Worm (Caenorhabditis elegans) whole organism, L3 larva: ENCODE measurements around the gene F13A2.1.

Experiments
- R02D3.7 ChIP-seq: fragments of 150-350 bp; optimal IDR thresholded peaks from 2 replicates; lab custom pipeline; 2014; ENCODE audit warnings: missing biosample characterization, missing genetic modification characterization
- ZK546.5 ChIP-seq: sonication (generic microtip); optimal IDR thresholded peaks from 2 replicates; lab custom pipeline; 2017; ENCODE audit warnings: missing biosample characterization, missing genetic modification characterization
- ceh-16 ChIP-seq: sonication (generic microtip); optimal IDR thresholded peaks from 2 replicates; lab custom pipeline; 2017; ENCODE audit warnings: missing biosample characterization, missing genetic modification characterization
- ceh-28 ChIP-seq: fragments of 150-350 bp; optimal IDR thresholded peaks from 2 replicates; lab custom pipeline; 2014; ENCODE audit warnings: missing biosample characterization, missing genetic modification reagents, missing genetic modification characterization
- ceh-82 ChIP-seq: fragments of 150-350 bp; optimal IDR thresholded peaks from 2 replicates; lab custom pipeline; 2014; ENCODE audit warnings: missing biosample characterization, missing genetic modification characterization
- ceh-9 ChIP-seq: sonication (generic microtip); optimal IDR thresholded peaks from 2 replicates; lab custom pipeline; 2018; ENCODE audit warnings: missing biosample characterization, missing genetic modification characterization
- daf-12 ChIP-seq: fragments of 150-350 bp; optimal IDR thresholded peaks from 2 replicates; lab custom pipeline; 2014; ENCODE audit warnings: missing biosample characterization, missing genetic modification reagents, missing genetic modification characterization
- egl-27 ChIP-seq: sonication (generic microtip); optimal IDR thresholded peaks from 4 replicates; lab custom pipeline; 2017; ENCODE audit warnings: missing biosample characterization, missing genetic modification reagents, missing genetic modification characterization
- egl-5 ChIP-seq: fragments of 150-350 bp; optimal IDR thresholded peaks from 2 replicates; lab custom pipeline; 2017; ENCODE audit warnings: missing biosample characterization, missing genetic modification reagents, missing genetic modification characterization, inconsistent platforms
- elt-1 ChIP-seq: fragments of 150-350 bp; optimal IDR thresholded peaks from 2 replicates; lab custom pipeline; 2014; ENCODE audit warnings: missing biosample characterization, missing genetic modification characterization
- elt-3 ChIP-seq, 3 experiments: fragments of 150-350 bp in 1 of 3; sonication (generic microtip) in 2 of 3; optimal IDR thresholded peaks; 2 replicates in 2 of 3; 4 replicates in 1 of 3; lab custom pipeline; 2014 to 2017; ENCODE audit warnings: missing biosample characterization in 3 of 3, missing genetic modification characterization in 3 of 3
- eor-1 ChIP-seq, 2 experiments: fragments of 150-350 bp; optimal IDR thresholded peaks; 2 replicates each; lab custom pipeline; 2014 to 2018; ENCODE audit warnings: missing biosample characterization in 2 of 2, missing genetic modification characterization in 2 of 2
- fos-1 ChIP-seq: fragments of 150-350 bp; optimal IDR thresholded peaks from 2 replicates; lab custom pipeline; 2014; ENCODE audit warnings: missing biosample characterization, missing genetic modification characterization
- hmg-11 ChIP-seq: sonication (generic microtip); optimal IDR thresholded peaks from 2 replicates; lab custom pipeline; 2016; ENCODE audit warnings: missing genetic modification characterization, missing compliant biosample characterization
- jun-1 ChIP-seq: fragments of 150-350 bp; optimal IDR thresholded peaks from 2 replicates; lab custom pipeline; 2014; ENCODE audit warnings: missing biosample characterization, missing genetic modification reagents, missing genetic modification characterization
- lin-15B ChIP-seq: fragments of 150-350 bp; optimal IDR thresholded peaks from 2 replicates; lab custom pipeline; 2014; ENCODE audit warnings: missing biosample characterization, missing genetic modification characterization
- lin-39 ChIP-seq: fragments of 150-350 bp; optimal IDR thresholded peaks from 2 replicates; lab custom pipeline; 2018; ENCODE audit warnings: missing biosample characterization, missing genetic modification reagents, missing genetic modification characterization
- lsy-12 ChIP-seq: sonication (generic microtip); optimal IDR thresholded peaks from 2 replicates; lab custom pipeline; 2016; ENCODE audit warnings: mild to moderate bottlenecking, missing genetic modification characterization, missing compliant biosample characterization
- nhr-11 ChIP-seq: fragments of 150-350 bp; optimal IDR thresholded peaks from 2 replicates; lab custom pipeline; 2014; ENCODE audit warnings: missing biosample characterization, missing genetic modification characterization
- nhr-12 ChIP-seq: fragments of 150-350 bp; optimal IDR thresholded peaks from 2 replicates; lab custom pipeline; 2014; ENCODE audit warnings: missing biosample characterization, missing genetic modification characterization
- nhr-25 ChIP-seq: sonication (generic microtip); optimal IDR thresholded peaks from 2 replicates; lab custom pipeline; 2017; ENCODE audit warnings: missing biosample characterization, missing genetic modification characterization
- nhr-28 ChIP-seq: fragments of 150-350 bp; optimal IDR thresholded peaks from 2 replicates; lab custom pipeline; 2014; ENCODE audit warnings: missing biosample characterization, missing genetic modification characterization
- nhr-43 ChIP-seq: sonication (generic microtip); optimal IDR thresholded peaks from 2 replicates; lab custom pipeline; 2016; ENCODE audit warnings: mild to moderate bottlenecking, missing genetic modification characterization, missing compliant biosample characterization; ENCODE audit not compliant: poor library complexity, severe bottlenecking
- nhr-67 ChIP-seq: fragments of 150-350 bp; optimal IDR thresholded peaks from 2 replicates; lab custom pipeline; 2014; ENCODE audit warnings: missing biosample characterization, missing genetic modification characterization
- nhr-76 ChIP-seq: fragments of 150-350 bp; sonication (generic microtip); optimal IDR thresholded peaks from 5 replicates; lab custom pipeline; 2014; ENCODE audit warnings: missing biosample characterization, missing genetic modification characterization
- nhr-77 ChIP-seq: fragments of 150-350 bp; optimal IDR thresholded peaks from 2 replicates; lab custom pipeline; 2014; ENCODE audit warnings: missing biosample characterization, missing genetic modification characterization
- pha-4 ChIP-seq: fragments of 150-350 bp; optimal IDR thresholded peaks from 2 replicates; lab custom pipeline; 2014; ENCODE audit warnings: missing biosample characterization, missing genetic modification reagents, missing genetic modification characterization
- sea-2 ChIP-seq: fragments of 150-350 bp; sonication (generic microtip); optimal IDR thresholded peaks from 4 replicates; lab custom pipeline; 2014; ENCODE audit warnings: missing biosample characterization, missing genetic modification reagents, missing genetic modification characterization
- skn-1 ChIP-seq: fragments of 150-350 bp; optimal IDR thresholded peaks from 2 replicates; lab custom pipeline; 2014; ENCODE audit warnings: missing biosample characterization, missing genetic modification characterization
- snpc-4 ChIP-seq: fragments of 150-350 bp; optimal IDR thresholded peaks from 2 replicates; lab custom pipeline; 2014; ENCODE audit warnings: missing biosample characterization, missing genetic modification characterization
- tbx-2 ChIP-seq: sonication (generic microtip); optimal IDR thresholded peaks from 2 replicates; lab custom pipeline; 2016; ENCODE audit warnings: mild to moderate bottlenecking, missing genetic modification characterization, missing compliant biosample characterization
- unc-62 ChIP-seq: fragments of 150-350 bp; sonication (generic microtip); optimal IDR thresholded peaks from 4 replicates; lab custom pipeline; 2014; ENCODE audit warnings: missing biosample characterization, missing genetic modification reagents, missing genetic modification characterization
- zag-1 ChIP-seq: fragments of 150-350 bp; optimal IDR thresholded peaks from 2 replicates; lab custom pipeline; 2014; ENCODE audit warnings: missing biosample characterization, missing genetic modification characterization
- ztf-4 ChIP-seq: fragments of 150-350 bp; optimal IDR thresholded peaks from 2 replicates; lab custom pipeline; 2014; ENCODE audit warnings: missing biosample characterization, missing genetic modification characterization

The F13A2.1 gene

DNA sequence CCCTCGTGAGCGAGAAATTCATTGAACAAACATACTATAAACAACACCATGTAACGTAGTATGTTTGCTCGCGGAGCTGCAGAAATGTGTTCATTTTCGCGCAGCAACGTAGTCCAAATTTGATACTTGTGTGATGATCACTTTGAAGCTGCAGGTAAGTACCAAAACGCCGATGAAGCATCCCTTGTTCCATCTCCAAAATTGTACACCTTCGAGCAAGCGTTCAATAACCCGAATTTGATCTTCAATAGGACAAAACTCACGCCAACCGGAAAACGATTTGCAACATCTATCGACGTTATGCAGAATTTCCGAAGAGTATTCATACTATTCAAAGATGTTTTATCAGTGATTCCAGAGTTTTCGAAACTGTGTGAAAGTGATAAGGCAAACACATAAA, 28.4 kb upstream of the F13A2.1 start, which contains the start of gene Y47D7A.3:
Gene Y47D7A.3, plus strand, starts transcription at position 301 of the 400 bp plus-strand sequence.
- TF ChIP-seq snpc-4 (tag; lab: Kevin White, UChicago) (no peak), ceh-82 (tag; lab: Kevin White, UChicago) (no peak), elt-3 (tag; optimal IDR thresholded peaks at IDR 0.05; lab: Kevin White, UChicago) (no peak), daf-12 (tag; lab: Kevin White, UChicago) (no peak), ceh-9 (tag; lab: Kevin White, UChicago) (no peak), ZK546.5 (no peak), sea-2 (GFP tag; lab: Kevin White, UChicago) (no peak), R02D3.7 (tag; lab: Kevin White, UChicago) (no peak), nhr-76 (tag; lab: Kevin White, UChicago) (no peak), nhr-28 (no peak)

ce11 chrV:4407519-4407918, 25.3 kb upstream of the F13A2.1 start, which contains the start of gene nhr-118:
Gene nhr-118, plus strand, starts transcription at chrV:4407819.
- no peak for TF ChIP-seq egl-5

DNA sequence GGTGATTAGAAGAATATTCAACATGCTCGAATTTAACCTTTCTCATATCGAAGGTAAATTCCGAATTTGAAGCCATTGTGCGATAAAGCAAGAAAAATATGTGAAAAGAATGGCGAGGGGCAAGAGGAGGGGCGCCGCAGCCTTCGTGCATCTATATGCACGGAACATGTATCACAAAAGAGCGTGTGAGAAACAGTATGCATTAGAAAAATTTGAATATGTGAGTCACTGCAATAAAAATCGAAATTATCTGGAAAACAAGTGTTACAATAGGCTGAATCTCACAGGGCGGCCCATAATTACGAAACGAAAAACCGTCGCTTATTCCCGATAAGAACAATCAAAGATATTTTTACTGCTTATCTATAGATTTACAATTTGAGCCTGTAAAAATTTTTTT, 19.7 kb upstream of the F13A2.1 start, which contains the start of gene F13A2.5:
Gene F13A2.5, minus strand, starts transcription at position 101 of the 400 bp plus-strand sequence.
- TF ChIP-seq ceh-9 (tag; lab: Kevin White, UChicago), result no peak
- no peak for TF ChIP-seq pha-4
- TF ChIP-seq egl-27 (tag; lab: Kevin White, UChicago), result no peak

DNA sequence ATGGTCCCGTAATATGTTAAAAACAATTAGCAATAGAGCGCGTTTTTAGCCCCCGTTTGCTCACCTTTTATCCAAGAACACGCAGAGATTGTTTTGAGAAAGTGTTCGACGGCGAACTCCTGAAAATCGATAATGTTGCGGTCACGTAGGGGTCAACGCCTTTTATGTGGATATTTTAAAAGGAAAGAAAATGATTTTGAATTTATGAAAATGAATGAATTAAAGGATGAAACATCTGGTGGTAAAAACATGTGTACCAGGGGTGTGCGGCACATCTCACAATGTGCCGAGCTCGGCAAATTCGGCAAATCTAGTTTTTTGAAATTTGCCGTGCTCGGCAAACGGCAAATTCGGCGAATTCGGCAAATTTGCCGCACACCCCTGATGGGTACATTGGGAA, 17.9 kb upstream of the F13A2.1 start, which contains the start of gene F13A2.4:
Gene F13A2.4, minus strand, starts transcription at position 101 of the 400 bp plus-strand sequence.
- TF ChIP-seq nhr-67, result no peak
- TF ChIP-seq unc-62 (GFP tag; lab: Kevin White, UChicago), result no peak
- no peak for TF ChIP-seq nhr-11 (tag; lab: Kevin White, UChicago)
- TF ChIP-seq nhr-77, result no peak
- no peak for TF ChIP-seq lin-39 (tag; lab: Kevin White, UChicago)
- no peak for TF ChIP-seq ceh-28 (tag; lab: Kevin White, UChicago)
- TF ChIP-seq jun-1 (tag; lab: Kevin White, UChicago), result no peak
- no peak for TF ChIP-seq nhr-76 (tag; lab: Kevin White, UChicago)
- no peak for TF ChIP-seq ceh-9 (tag; lab: Kevin White, UChicago)
- no peak for TF ChIP-seq elt-3 (tag; optimal IDR thresholded peaks at IDR 0.05; lab: Kevin White, UChicago)
- TF ChIP-seq ztf-4, result no peak
- TF ChIP-seq egl-5, result no peak
- TF ChIP-seq tbx-2 (tag; lab: Kevin White, UChicago), result no peak
- no peak for TF ChIP-seq lsy-12 (tag; lab: Kevin White, UChicago)

DNA sequence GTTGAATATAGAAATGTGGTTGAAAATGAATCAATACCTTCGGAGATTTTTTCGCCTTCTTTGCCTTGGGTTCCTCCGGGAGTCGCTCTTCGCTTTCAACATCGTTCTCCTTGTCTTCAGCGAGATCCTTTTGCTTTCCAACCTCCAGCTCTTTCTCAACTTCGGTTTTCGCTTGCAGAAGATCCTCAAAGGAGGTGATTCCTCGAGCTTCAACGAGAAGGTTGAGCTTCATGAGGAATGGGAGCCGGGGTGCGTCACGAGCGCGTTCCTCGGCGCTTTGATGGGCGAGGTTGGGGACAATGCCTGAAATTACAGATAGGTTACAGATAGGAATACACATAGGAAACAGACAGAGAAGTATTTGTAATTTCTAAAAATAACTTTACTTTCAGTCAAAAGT, 16.7 kb upstream of the F13A2.1 start:
- TF ChIP-seq hmg-11 (tag; lab: Kevin White, UChicago) (no peak), nhr-25 (tag; lab: Kevin White, UChicago) (no peak), tbx-2 (tag; lab: Kevin White, UChicago) (no peak), pha-4 (no peak), zag-1 (tag; lab: Kevin White, UChicago) (no peak), nhr-12 (tag; lab: Kevin White, UChicago) (no peak), ceh-16 (tag; lab: Kevin White, UChicago) (no peak), jun-1 (tag; lab: Kevin White, UChicago) (no peak)

- no peak for TF ChIP-seq nhr-43
- TF ChIP-seq lin-15B, result no peak
- no peak for TF ChIP-seq ceh-82 (tag; lab: Kevin White, UChicago)
- TF ChIP-seq unc-62 (GFP tag; lab: Kevin White, UChicago), result no peak
- no peak for TF ChIP-seq nhr-28
- TF ChIP-seq eor-1 (tag; optimal IDR thresholded peaks at IDR 0.05; lab: Kevin White, UChicago), result no peak
- TF ChIP-seq elt-1 (tag; lab: Kevin White, UChicago), result no peak
- no peak for TF ChIP-seq skn-1
- TF ChIP-seq fos-1 (tag; lab: Kevin White, UChicago), result no peak
- TF ChIP-seq egl-5, result no peak
- TF ChIP-seq nhr-25 (tag; lab: Kevin White, UChicago), result no peak
- TF ChIP-seq, all 47 proteins: peak for 0
These were observed 15.9 kb upstream of the F13A2.1 start for ce11 chrV:4398127-4398526.
